Fruit fly (Drosophila melanogaster) S2 (cell line): Measurements from ENCODE around the gene Lsp1beta.

Experiments used
- CG8478 ChIP-seq: fragments of >200 bp; optimal IDR thresholded peaks from 2 replicates; lab custom pipeline; 2018
- CTCF ChIP-seq, 2 experiments: fragments of >200 bp; optimal IDR thresholded peaks; 2 replicates each; lab custom pipeline; 2018

- TF ChIP-seq CTCF (optimal IDR thresholded peaks at IDR 0.05; lab: Kevin White, UChicago) (no peak), CG8478 (no peak)
These were observed 24.4 kb upstream of the Lsp1beta start for dm6 chr2L:873724-874504.
